Worm (Caenorhabditis elegans) whole organism, L2 larva: ENCODE measurements around the gene nfya-1.

Experiments
- ZK546.5 ChIP-seq: sonication (generic microtip); optimal IDR thresholded peaks from 2 replicates; lab custom pipeline; 2017; ENCODE audit warnings: missing biosample characterization, missing genetic modification characterization
- ceh-82 ChIP-seq: fragments of 150-350 bp; optimal IDR thresholded peaks from 2 replicates; lab custom pipeline; 2014; ENCODE audit warnings: missing biosample characterization, missing genetic modification characterization
- nhr-23 ChIP-seq: fragments of 150-350 bp; optimal IDR thresholded peaks from 2 replicates; lab custom pipeline; 2014; ENCODE audit warnings: missing biosample characterization, missing genetic modification reagents, missing genetic modification characterization

ce11 chrX:11953229-11953628 lies 6.6 kb upstream of the nfya-1 start, which contains the start of gene T08D10.4:
- TF ChIP-seq ZK546.5 (tag; lab: Kevin White, UChicago) (no peak), nhr-23 (tag; lab: Kevin White, UChicago) (no peak), ceh-82 (tag; lab: Kevin White, UChicago) (no peak)
